Worm (Caenorhabditis elegans): Measurements from ENCODE around the gene nhr-255.
A peak's percentile ranks its signal among the peaks of the same experiment; 100 is the strongest.

Gene nhr-255

ce11 chrX:15740526-15740925 is 1.9 kb upstream of the nhr-255 start, which contains the start of gene srg-64:
Gene srg-64, minus strand, starts transcription at chrX:15740626.
- TF ChIP-seq ceh-48 (tag; optimal IDR thresholded peaks at IDR 0.05), result no peak
- TF ChIP-seq pha-4 (tag; optimal IDR thresholded peaks at IDR 0.05), result no peak
- TF ChIP-seq ceh-24 (tag; optimal IDR thresholded peaks at IDR 0.05), result no peak
- no peak for TF ChIP-seq hlh-15 (tag; optimal IDR thresholded peaks at IDR 0.05)

DNA sequence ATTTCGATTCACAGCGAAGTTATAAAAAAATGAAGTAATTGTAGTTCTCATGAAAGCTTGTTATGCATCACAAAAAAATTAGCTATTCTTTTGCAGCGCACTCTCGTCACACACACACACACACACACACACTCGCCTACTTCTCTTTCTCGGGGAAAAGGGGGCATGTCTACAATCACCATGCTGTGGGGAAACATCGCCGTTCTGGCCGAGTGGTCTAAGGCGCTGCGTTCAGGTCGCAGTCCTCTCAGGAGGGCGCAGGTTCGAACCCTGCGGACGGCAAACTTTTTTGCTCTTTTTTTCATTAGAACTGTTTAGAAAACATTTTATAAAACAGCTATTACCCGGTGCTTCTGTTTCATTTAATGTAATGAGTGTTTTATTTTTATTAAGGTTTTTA is 558 bp upstream of the nhr-255 start:
- peak; percentile 86 for TF ChIP-seq pat-9 (tag; optimal IDR thresholded peaks at IDR 0.05)
- peak; percentile 91 for TF ChIP-seq che-1 (tag; optimal IDR thresholded peaks at IDR 0.05)
- no peak for TF ChIP-seq pros-1 (tag; optimal IDR thresholded peaks at IDR 0.05)
- peak; percentile 87 for TF ChIP-seq ceh-18 (tag; optimal IDR thresholded peaks at IDR 0.05)
- peak; percentile 65 for TF ChIP-seq fkh-10 (GFP tag; optimal IDR thresholded peaks at IDR 0.05)
- TF ChIP-seq nhr-232 (tag; optimal IDR thresholded peaks at IDR 0.05), result peak; percentile 80
- peak; percentile 86 for TF ChIP-seq ceh-34 (tag; optimal IDR thresholded peaks at IDR 0.05)
- TF ChIP-seq pqm-1 (tag; optimal IDR thresholded peaks at IDR 0.05), result peak; percentile 84
- peak; percentile 90 for TF ChIP-seq gmeb-2 (tag; optimal IDR thresholded peaks at IDR 0.05)
- peak; percentile 91 for TF ChIP-seq ceh-19 (GFP tag; optimal IDR thresholded peaks at IDR 0.05)
- no peak for TF ChIP-seq nhr-11 (tag; optimal IDR thresholded peaks at IDR 0.05)
- TF ChIP-seq ttx-3 (tag; optimal IDR thresholded peaks at IDR 0.05), result peak; percentile 88
- TF ChIP-seq unc-86 (tag; optimal IDR thresholded peaks at IDR 0.05), result peak; percentile 79
- no peak for TF ChIP-seq pax-1 (tag; optimal IDR thresholded peaks at IDR 0.05)
- peak; percentile 84 for TF ChIP-seq fkh-6 (tag; optimal IDR thresholded peaks at IDR 0.05)
- peak; percentile 90 for TF ChIP-seq sox-2 (GFP tag; IDR thresholded peaks at IDR 0.05)
- TF ChIP-seq mec-3 (tag; optimal IDR thresholded peaks at IDR 0.05; ENCODE audit: borderline replicate concordance), result no peak
- peak; percentile 30 for TF ChIP-seq odd-2 (tag; optimal IDR thresholded peaks at IDR 0.05)
- TF ChIP-seq ceh-30 (tag; optimal IDR thresholded peaks at IDR 0.05), result peak; percentile 39
- peak; percentile 83 for TF ChIP-seq madf-2 (tag; optimal IDR thresholded peaks at IDR 0.05)
- TF ChIP-seq C08G9.2 (tag; optimal IDR thresholded peaks at IDR 0.05), result peak; percentile 79
- TF ChIP-seq ceh-14 (tag; optimal IDR thresholded peaks at IDR 0.05), result peak; percentile 84
- TF ChIP-seq elt-2 (tag; optimal IDR thresholded peaks at IDR 0.05), result peak; percentile 90
- peak; percentile 86 for TF ChIP-seq Y22D7AL.16 (tag; optimal IDR thresholded peaks at IDR 0.05)
- peak; percentile 37 for TF ChIP-seq lim-6 (tag; optimal IDR thresholded peaks at IDR 0.05)
- TF ChIP-seq ceh-31 (tag; optimal IDR thresholded peaks at IDR 0.05), result peak; percentile 81
- TF ChIP-seq pag-3 (tag; optimal IDR thresholded peaks at IDR 0.05; ENCODE audit: borderline replicate concordance), result peak; percentile 53
- peak; percentile 67 for TF ChIP-seq ceh-9 (tag; optimal IDR thresholded peaks at IDR 0.05)
- peak; percentile 93 for TF ChIP-seq ceh-45 (GFP tag; IDR thresholded peaks at IDR 0.05)
- TF ChIP-seq hlh-6 (tag; optimal IDR thresholded peaks at IDR 0.05), result peak; percentile 90
- TF ChIP-seq npax-4 (tag; optimal IDR thresholded peaks at IDR 0.05), result peak; percentile 77
- TF ChIP-seq ref-2 (tag; optimal IDR thresholded peaks at IDR 0.05), result peak; percentile 88
- peak; percentile 60 for TF ChIP-seq dve-1 (tag; optimal IDR thresholded peaks at IDR 0.05)
- peak; percentile 77 for TF ChIP-seq syd-9 (tag; optimal IDR thresholded peaks at IDR 0.05)
- peak; percentile 85 for TF ChIP-seq C38D4.7 (GFP tag; optimal IDR thresholded peaks at IDR 0.05)
- peak; percentile 83 for TF ChIP-seq lin-11 (tag; optimal IDR thresholded peaks at IDR 0.05)
- peak; percentile 23 for TF ChIP-seq tbx-7 (tag; optimal IDR thresholded peaks at IDR 0.05)
- peak; percentile 74 for TF ChIP-seq hlh-15 (tag; optimal IDR thresholded peaks at IDR 0.05)
- TF ChIP-seq hlh-8 (tag; optimal IDR thresholded peaks at IDR 0.05), result peak; percentile 77
- TF ChIP-seq pha-2 (tag; optimal IDR thresholded peaks at IDR 0.05), result peak; percentile 82
- peak; percentile 80 for TF ChIP-seq rnt-1 (tag; optimal IDR thresholded peaks at IDR 0.05)
- TF ChIP-seq ceh-6 (GFP tag; optimal IDR thresholded peaks at IDR 0.05), result peak; percentile 85
- peak; percentile 91 for TF ChIP-seq sox-4 (tag; optimal IDR thresholded peaks at IDR 0.05)
- no peak for TF ChIP-seq unc-55 (GFP tag; optimal IDR thresholded peaks at IDR 0.05)
- TF ChIP-seq F13H6.1 (tag; optimal IDR thresholded peaks at IDR 0.05), result peak; percentile 80
- TF ChIP-seq ceh-2 (tag; optimal IDR thresholded peaks at IDR 0.05), result peak; percentile 79
- TF ChIP-seq hlh-13 (GFP tag; optimal IDR thresholded peaks at IDR 0.05), result peak; percentile 71
- TF ChIP-seq K09A11.1 (tag; optimal IDR thresholded peaks at IDR 0.05; ENCODE audit: insufficient read depth), result peak; percentile 28
